Worm (Caenorhabditis elegans): Measurements from ENCODE around the gene srbc-34.

DNA sequence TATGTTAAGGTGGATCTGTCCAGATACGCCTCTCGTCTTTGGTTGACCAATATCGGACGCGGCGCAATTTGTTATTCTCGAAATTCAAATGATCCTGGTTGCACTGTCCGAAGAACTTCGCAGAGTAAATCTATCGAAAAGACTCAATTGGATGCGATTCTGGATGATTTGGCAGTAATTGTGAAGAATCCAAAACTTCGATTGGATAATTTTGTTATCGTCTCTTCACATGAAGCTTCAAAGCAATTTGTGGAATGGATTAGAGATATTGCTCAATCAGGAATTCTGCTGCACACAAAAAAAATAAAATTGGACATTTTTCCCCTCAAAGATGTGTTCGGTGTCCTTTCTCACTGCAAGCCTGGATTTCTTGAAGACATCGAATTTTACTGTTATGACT, 6.5 kb upstream of the srbc-34 start:
- TF ChIP-seq dao-5 (tag; optimal IDR thresholded peaks at IDR 0.05) (no peak), him-1 (tag; optimal IDR thresholded peaks at IDR 0.05) (no peak), W03F9.2 (tag; optimal IDR thresholded peaks at IDR 0.05) (no peak)

Measured in whole organism, L4/young adult.